Worm (Caenorhabditis elegans) whole organism, L4/young adult: ENCODE measurements around the gene glc-4.

Experiments
- W03F9.2 ChIP-seq: fragments of 150-350 bp; optimal IDR thresholded peaks from 2 replicates; lab custom pipeline; 2014; ENCODE audit warnings: missing biosample characterization, missing genetic modification characterization
- dao-5 ChIP-seq: sonication (generic microtip); optimal IDR thresholded peaks from 2 replicates; lab custom pipeline; 2016; ENCODE audit warnings: missing genotype, missing genetic modification characterization, moderate library complexity, missing compliant biosample characterization
- him-1 ChIP-seq: sonication (generic microtip); optimal IDR thresholded peaks from 2 replicates; lab custom pipeline; 2016; ENCODE audit warnings: missing genotype, missing genetic modification reagents, missing genetic modification characterization, missing compliant biosample characterization

DNA sequence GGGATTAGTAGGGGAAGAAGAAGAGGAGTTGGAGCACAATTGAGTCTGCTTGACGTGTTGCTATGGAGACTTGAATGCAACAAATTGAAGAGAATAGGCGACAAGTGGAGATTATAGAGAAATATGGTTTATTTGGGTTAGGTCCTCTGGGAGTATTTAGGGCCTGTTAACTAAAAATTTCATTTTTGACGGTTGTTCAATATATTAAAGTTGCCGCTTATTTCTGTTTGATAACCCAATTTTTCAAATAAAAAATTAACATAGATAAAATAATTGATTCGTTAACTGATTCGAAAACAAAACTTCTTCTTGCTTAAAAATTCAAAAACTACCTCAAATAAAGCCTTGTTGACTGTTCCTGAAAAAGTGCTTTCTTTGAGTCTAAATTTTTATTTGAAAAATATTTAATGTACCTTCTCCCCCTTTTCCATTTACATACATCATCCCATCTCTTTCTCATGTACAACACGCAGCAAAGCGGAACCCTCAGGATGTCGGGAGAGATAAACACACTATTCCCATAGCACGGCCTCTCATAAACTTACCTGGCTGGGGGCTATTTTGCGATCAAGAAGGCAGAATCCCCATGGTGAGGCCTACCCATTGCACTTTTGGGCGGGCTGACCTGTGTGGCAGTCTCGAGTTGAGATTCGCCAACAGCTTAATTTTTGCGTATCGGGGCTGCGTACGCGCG lies 3.3 kb downstream of the glc-4 start, which contains the start of gene dyf-13:
- TF ChIP-seq him-1 (tag; lab: Kevin White, UChicago) (no peak), W03F9.2 (tag; lab: Kevin White, UChicago) (no peak), dao-5 (tag; lab: Kevin White, UChicago) (no peak)
